Worm (Caenorhabditis elegans): ENCODE data around the gene del-6.

DNA sequence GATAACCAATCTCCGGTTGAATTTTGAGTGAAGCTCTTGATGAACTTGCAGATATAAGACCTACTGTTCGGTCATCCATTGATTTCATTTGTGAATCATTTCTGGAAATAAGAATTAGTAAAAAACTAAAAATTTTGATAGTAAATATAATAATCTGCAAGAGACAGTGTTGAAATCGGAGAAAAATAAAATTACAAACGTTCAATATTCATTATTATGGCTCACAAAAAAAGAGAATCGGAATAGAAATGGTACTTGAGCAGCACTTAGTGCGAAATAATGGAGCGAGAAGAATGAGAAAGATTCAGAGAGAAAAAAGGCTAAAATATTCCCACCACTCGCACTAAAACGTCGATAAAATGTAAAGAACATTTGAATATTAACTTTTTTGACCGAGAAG is 3.6 kb downstream of the del-6 start, which contains the start of gene vps-54:
- TF ChIP-seq W03F9.2 (tag; optimal IDR thresholded peaks at IDR 0.05) (no peak), him-1 (tag; optimal IDR thresholded peaks at IDR 0.05) (no peak), dao-5 (tag; optimal IDR thresholded peaks at IDR 0.05) (no peak)

Measured in whole organism, L4/young adult.